Fruit fly (Drosophila melanogaster) whole organism, embryonic: ENCODE results near the gene Pif1A.
A peak's percentile ranks its signal among the peaks of the same experiment; 100 is the strongest.

Source experiments
- Bdp1 ChIP-seq: fragments of 200-800 bp; sonication (Bioruptor generic); optimal IDR thresholded peaks from 3 replicates; lab custom pipeline; 2016; ENCODE audit warnings: missing biosample characterization, missing genetic modification characterization
- CG10543 ChIP-seq: fragments of 200-800 bp; sonication (Bioruptor generic); optimal IDR thresholded peaks from 3 replicates; lab custom pipeline; 2017; ENCODE audit warnings: missing biosample characterization, mild to moderate bottlenecking, missing genetic modification characterization, moderate library complexity
- CG11085 ChIP-seq: fragments of 200-800 bp; sonication (Bioruptor generic); IDR thresholded peaks from 2 replicates; pipeline ENCODE4 v1.3.6; 2022; ENCODE audit warnings: missing biosample characterization, missing genetic modification characterization
- CG13296 ChIP-seq: fragments of 200-800 bp; sonication (Bioruptor generic); optimal IDR thresholded peaks from 3 replicates; lab custom pipeline; 2018; ENCODE audit warnings: missing biosample characterization, mild to moderate bottlenecking, missing genetic modification characterization
- CG14860 ChIP-seq: fragments of 200-800 bp; sonication (Bioruptor generic); IDR thresholded peaks from 3 replicates; pipeline ENCODE4 v1.3.6; 2022; ENCODE audit warnings: missing biosample characterization, missing genetic modification characterization; ENCODE audit not compliant: partially characterized antibody
- CG17186 ChIP-seq: fragments of 200-800 bp; sonication (Bioruptor generic); optimal IDR thresholded peaks from 3 replicates; lab custom pipeline; 2017; ENCODE audit warnings: missing biosample characterization, missing genetic modification reagents, missing genetic modification characterization
- CG17328 ChIP-seq: fragments of 200-800 bp; sonication (Bioruptor generic); IDR thresholded peaks from 2 replicates; pipeline ENCODE4 v1.3.6; 2022; ENCODE audit warnings: missing biosample characterization, missing genetic modification characterization
- CG17361 ChIP-seq: fragments of 200-800 bp; sonication (Bioruptor generic); IDR thresholded peaks from 3 replicates; pipeline ENCODE4 v1.3.6; 2022; ENCODE audit warnings: missing biosample characterization, missing genetic modification characterization
- CG18619 ChIP-seq: fragments of 200-800 bp; sonication (Bioruptor generic); optimal IDR thresholded peaks from 3 replicates; lab custom pipeline; 2017; ENCODE audit warnings: missing biosample characterization, mild to moderate bottlenecking, missing genetic modification characterization
- CG2116 ChIP-seq: fragments of 200-800 bp; sonication (Bioruptor generic); optimal IDR thresholded peaks from 3 replicates; lab custom pipeline; 2018; ENCODE audit warnings: missing biosample characterization, mild to moderate bottlenecking, missing genetic modification characterization
- CG2678 ChIP-seq: fragments of 200-800 bp; sonication (Bioruptor generic); optimal IDR thresholded peaks from 3 replicates; lab custom pipeline; 2019; ENCODE audit warnings: missing biosample characterization, mild to moderate bottlenecking, missing genetic modification characterization, moderate library complexity
- CG2875 ChIP-seq: fragments of 200-800 bp; sonication (Bioruptor generic); optimal IDR thresholded peaks from 2 replicates; lab custom pipeline; 2017; ENCODE audit warnings: missing biosample characterization, mild to moderate bottlenecking, missing genetic modification characterization, missing genetic modification reagents
- CG2889 ChIP-seq: fragments of 200-800 bp; sonication (Bioruptor generic); IDR thresholded peaks from 3 replicates; pipeline ENCODE4 v1.3.6; 2022; ENCODE audit warnings: missing biosample characterization, missing genetic modification characterization
- CG31224 ChIP-seq: fragments of 200-800 bp; sonication (Bioruptor generic); IDR thresholded peaks from 2 replicates; pipeline ENCODE4 v1.3.6; 2022; ENCODE audit warnings: missing biosample characterization, missing genetic modification characterization
- CG31365 ChIP-seq: fragments of 200-800 bp; sonication (Bioruptor generic); optimal IDR thresholded peaks from 2 replicates; lab custom pipeline; 2018; ENCODE audit warnings: missing biosample characterization, mild to moderate bottlenecking, missing genetic modification characterization
- CG31441 ChIP-seq: fragments of 200-800 bp; sonication (Bioruptor generic); IDR thresholded peaks from 2 replicates; pipeline ENCODE4 v1.3.6; 2022; ENCODE audit warnings: missing biosample characterization, missing genetic modification characterization
- CG34376 ChIP-seq: fragments of 200-800 bp; sonication (Bioruptor generic); optimal IDR thresholded peaks from 2 replicates; lab custom pipeline; 2018; ENCODE audit warnings: missing biosample characterization, mild to moderate bottlenecking, missing genetic modification characterization
- CG3726 ChIP-seq: fragments of 200-800 bp; sonication (Bioruptor generic); IDR thresholded peaks from 3 replicates; pipeline ENCODE4, ENCODE4 v1.3.6; 2022; ENCODE audit warnings: missing biosample characterization, missing genetic modification characterization
- CG43689 ChIP-seq: fragments of 200-800 bp; sonication (Bioruptor generic); IDR thresholded peaks from 2 replicates; pipeline ENCODE4 v1.3.6; 2022; ENCODE audit warnings: missing biosample characterization, missing genetic modification characterization
- CG5245 ChIP-seq: fragments of 200-800 bp; sonication (Bioruptor generic); optimal IDR thresholded peaks from 3 replicates; lab custom pipeline; 2016; ENCODE audit warnings: missing biosample characterization, missing genetic modification characterization
- CG6765 ChIP-seq: fragments of 200-800 bp; sonication (Bioruptor generic); optimal IDR thresholded peaks from 3 replicates; lab custom pipeline; 2017; ENCODE audit warnings: missing biosample characterization, mild to moderate bottlenecking, missing genetic modification characterization
- CG7839 ChIP-seq: fragments of 200-800 bp; sonication (Bioruptor generic); optimal IDR thresholded peaks from 3 replicates; lab custom pipeline; 2018; ENCODE audit warnings: missing biosample characterization, mild to moderate bottlenecking, missing genetic modification characterization, moderate library complexity
- CHES-1-like ChIP-seq: fragments of 200-800 bp; sonication (Bioruptor generic); optimal IDR thresholded peaks from 2 replicates; lab custom pipeline; 2016; ENCODE audit warnings: missing biosample characterization, missing genetic modification characterization
- Dbx ChIP-seq: fragments of 200-800 bp; sonication (Bioruptor generic); IDR thresholded peaks from 3 replicates; pipeline ENCODE4 v1.3.6; 2022; ENCODE audit warnings: missing biosample characterization, missing genetic modification characterization
- Dfd ChIP-seq, 2 experiments: fragments of >200 bp; optimal IDR thresholded peaks; 2 replicates each; lab custom pipeline; 2017; ENCODE audit warnings: missing biosample characterization in 2 of 2, missing genetic modification characterization in 2 of 2
- H2.0 ChIP-seq: fragments of 200-800 bp; sonication (Bioruptor generic); IDR thresholded peaks from 2 replicates; pipeline ENCODE4 v1.3.6; 2022; ENCODE audit warnings: missing biosample characterization, missing genetic modification characterization
- Hand ChIP-seq: fragments of 200-800 bp; sonication (Bioruptor generic); optimal IDR thresholded peaks from 2 replicates; lab custom pipeline; 2017; ENCODE audit warnings: mild to moderate bottlenecking, missing biosample characterization, missing genetic modification reagents, missing genetic modification characterization
- Hey ChIP-seq: fragments of 200-800 bp; sonication (Bioruptor generic); optimal IDR thresholded peaks from 3 replicates; lab custom pipeline; 2018; ENCODE audit warnings: missing biosample characterization, mild to moderate bottlenecking, missing genetic modification characterization
- NC2β ChIP-seq: fragments of 200-800 bp; sonication (Bioruptor generic); optimal IDR thresholded peaks from 2 replicates; lab custom pipeline; 2016; ENCODE audit warnings: missing biosample characterization, missing genetic modification characterization
- Neu2 ChIP-seq: fragments of 200-800 bp; sonication (Bioruptor generic); optimal IDR thresholded peaks from 3 replicates; lab custom pipeline; 2016; ENCODE audit warnings: missing biosample characterization, missing genetic modification characterization, borderline replicate concordance
- Ptx1 ChIP-seq: fragments of 200-800 bp; sonication (Bioruptor generic); IDR thresholded peaks from 2 replicates; pipeline ENCODE4 v1.3.6; 2022; ENCODE audit warnings: missing biosample characterization, missing genetic modification characterization
- Rfx ChIP-seq: fragments of 200-800 bp; sonication (Bioruptor generic); IDR thresholded peaks from 2 replicates; pipeline ENCODE4 v1.3.6; 2022; ENCODE audit warnings: missing biosample characterization, missing genetic modification characterization
- Taf1 ChIP-seq: fragments of 200-800 bp; sonication (Bioruptor generic); IDR thresholded peaks from 2 replicates; pipeline ENCODE4 v1.3.6; 2022; ENCODE audit warnings: missing biosample characterization, missing genetic modification characterization
- cad ChIP-seq: fragments of >200 bp; optimal IDR thresholded peaks from 2 replicates; lab custom pipeline; 2017; ENCODE audit warnings: missing biosample characterization, missing genetic modification characterization
- disco-r ChIP-seq: fragments of 200-800 bp; sonication (Bioruptor generic); optimal IDR thresholded peaks from 2 replicates; lab custom pipeline; 2016; ENCODE audit warnings: missing biosample characterization, missing genetic modification characterization
- emc ChIP-seq: fragments of 200-800 bp; sonication (Bioruptor generic); optimal IDR thresholded peaks from 2 replicates; lab custom pipeline; 2016; ENCODE audit warnings: missing biosample characterization, missing genetic modification characterization
- fd3F ChIP-seq: fragments of 200-800 bp; sonication (Bioruptor generic); optimal IDR thresholded peaks from 2 replicates; lab custom pipeline; 2018; ENCODE audit warnings: missing biosample characterization, mild to moderate bottlenecking, missing genetic modification characterization, moderate library complexity
- gcm ChIP-seq: fragments of 200-800 bp; sonication (Bioruptor generic); optimal IDR thresholded peaks from 2 replicates; lab custom pipeline; 2019; ENCODE audit warnings: missing biosample characterization, mild to moderate bottlenecking, missing genetic modification characterization, moderate library complexity
- h ChIP-seq: fragments of >200 bp; optimal IDR thresholded peaks from 2 replicates; lab custom pipeline; 2017
- hbn ChIP-seq: fragments of 200-800 bp; sonication (Bioruptor generic); IDR thresholded peaks from 2 replicates; pipeline ENCODE4 v1.3.6; 2022; ENCODE audit warnings: missing biosample characterization, missing genetic modification characterization; ENCODE audit not compliant: partially characterized antibody
- her ChIP-seq: fragments of 200-800 bp; sonication (Bioruptor generic); optimal IDR thresholded peaks from 2 replicates; lab custom pipeline; 2016; ENCODE audit warnings: missing biosample characterization, missing genetic modification characterization
- jumu ChIP-seq: fragments of 200-800 bp; sonication (Bioruptor generic); optimal IDR thresholded peaks from 3 replicates; lab custom pipeline; 2016; ENCODE audit warnings: missing biosample characterization, missing genetic modification characterization
- klu ChIP-seq: fragments of 200-800 bp; sonication (Bioruptor generic); IDR thresholded peaks from 2 replicates; pipeline ENCODE4 v1.3.6; 2022; ENCODE audit warnings: missing biosample characterization, missing genetic modification characterization
- mam ChIP-seq: fragments of 200-800 bp; sonication (Bioruptor generic); optimal IDR thresholded peaks from 3 replicates; lab custom pipeline; 2016; ENCODE audit warnings: missing biosample characterization, missing genetic modification characterization
- pum ChIP-seq: fragments of 200-800 bp; sonication (Bioruptor generic); optimal IDR thresholded peaks from 2 replicates; lab custom pipeline; 2016; ENCODE audit warnings: missing biosample characterization, missing genetic modification characterization
- sens ChIP-seq: fragments of 200-800 bp; sonication (Bioruptor generic); peaks from one replicate; lab custom pipeline; 2016; ENCODE audit warnings: missing biosample characterization, missing genetic modification characterization
- stwl ChIP-seq: fragments of 200-800 bp; sonication (Bioruptor generic); optimal IDR thresholded peaks from 3 replicates; lab custom pipeline; 2018; ENCODE audit warnings: missing biosample characterization, mild to moderate bottlenecking, missing genetic modification characterization, moderate library complexity
- usp ChIP-seq: fragments of >200 bp; optimal IDR thresholded peaks from 2 replicates; lab custom pipeline; 2017; ENCODE audit warnings: missing biosample characterization, missing genetic modification characterization
- wor ChIP-seq: fragments of 200-800 bp; sonication (Bioruptor generic); IDR thresholded peaks from 2 replicates; pipeline ENCODE4 v1.3.6; 2022; ENCODE audit warnings: missing biosample characterization, missing genetic modification characterization
- z ChIP-seq: fragments of 200-800 bp; sonication (Bioruptor generic); IDR thresholded peaks from 3 replicates; pipeline ENCODE4 v1.3.6; 2022; ENCODE audit warnings: missing biosample characterization, missing genetic modification characterization

The Pif1A gene

DNA sequence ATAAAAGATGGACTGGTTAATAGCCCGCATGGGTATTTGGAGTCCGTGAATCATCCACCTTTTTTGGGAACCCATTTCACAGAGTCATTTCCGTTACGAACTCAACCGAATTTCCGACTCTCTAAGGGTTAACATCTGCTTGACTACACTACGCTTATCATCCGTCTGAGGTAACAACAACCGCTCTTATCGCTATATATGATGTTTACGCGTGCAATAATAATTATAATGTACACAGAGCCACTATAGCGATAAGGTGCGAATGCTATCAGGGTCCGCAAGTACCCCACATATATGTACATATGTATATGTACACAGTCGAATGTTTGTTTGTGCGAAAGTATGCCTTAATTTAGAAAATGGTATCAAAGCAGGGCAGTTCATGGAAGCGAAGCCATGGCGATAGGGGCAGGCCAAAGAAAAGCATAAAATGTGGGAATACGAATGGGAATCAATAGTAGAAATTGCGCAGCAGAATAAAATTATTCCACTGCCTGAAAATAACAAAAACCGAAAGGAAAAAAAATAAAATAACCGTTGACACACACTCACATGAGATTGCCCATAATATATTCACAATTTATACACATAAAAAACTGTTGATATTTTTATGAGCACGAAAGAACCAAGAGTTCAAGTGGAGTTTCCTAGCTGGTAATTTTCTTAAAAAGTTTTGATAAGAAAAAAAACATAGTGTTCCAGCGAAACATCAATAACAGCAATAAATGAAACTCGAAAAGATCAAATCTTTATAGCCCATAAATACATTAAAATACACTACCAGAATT lies 9.6 kb upstream of the Pif1A start (continued):
- TF ChIP-seq CG17186 (GFP tag; lab: Kevin White, UChicago) (peak; percentile 67), Neu2 (GFP tag; lab: Kevin White, UChicago) (no peak), emc (GFP tag; lab: Kevin White, UChicago) (peak; percentile 25), jumu (GFP tag; lab: Kevin White, UChicago) (peak; percentile 38), CG43689 (GFP tag; lab: Robert Waterston, UW) (no peak), CG31224 (GFP tag; lab: Robert Waterston, UW) (peak; percentile 64), CG13296 (GFP tag; lab: Kevin White, UChicago) (peak; percentile 94), Dfd (GFP tag; optimal IDR thresholded peaks at IDR 0.05; lab: Kevin White, UChicago) (no peak), CG34376 (GFP tag; lab: Kevin White, UChicago) (peak; percentile 99), Hey (tag; lab: Kevin White, UChicago) (peak; percentile 97), hbn (GFP tag; lab: Robert Waterston, UW) (no peak), CHES-1-like (GFP tag; lab: Kevin White, UChicago) (peak; percentile 67), CG11085 (GFP tag; lab: Robert Waterston, UW) (peak; percentile 30; the same call in 1 of the 2 replicates), her (GFP tag; lab: Kevin White, UChicago) (peak; percentile 78), CG18619 (GFP tag; lab: Kevin White, UChicago) (peak; percentile 90), NC2β (peak; percentile 86), CG2875 (peak; percentile 93), Rfx (GFP tag; lab: Robert Waterston, UW) (peak; percentile 74), cad (no peak), h (lab: Kevin White, UChicago) (no peak), CG2116 (GFP tag; lab: Kevin White, UChicago) (peak; percentile 52), Dbx (peak; percentile 74), z (GFP tag; lab: Robert Waterston, UW) (peak; percentile 63; the same call in 1 of the 3 replicates), H2.0 (peak; percentile 36; the same call in 1 of the 2 replicates), pum (GFP tag; lab: Kevin White, UChicago) (peak; percentile 23), CG3726 (GFP tag; lab: Robert Waterston, UW) (peak; percentile 31; the same call in 1 of the 3 replicates), klu (GFP tag; lab: Robert Waterston, UW) (peak; percentile 31; the same call in 1 of the 2 replicates), usp (GFP tag; lab: Kevin White, UChicago) (no peak), Ptx1 (peak; percentile 77), Bdp1 (peak; percentile 82), CG2678 (tag; lab: Kevin White, UChicago) (peak; percentile 82), CG17328 (GFP tag; lab: Robert Waterston, UW) (peak; percentile 79), sens (GFP tag; lab: Kevin White, UChicago) (peak; percentile 92), wor (GFP tag; lab: Robert Waterston, UW) (0 out of 2 replicates have a peak, but pooled peaks have one; percentile 11), mam (GFP tag; lab: Kevin White, UChicago) (peak; percentile 69), CG31365 (tag; lab: Kevin White, UChicago) (peak; percentile 91), disco-r (peak; percentile 80), CG31441 (GFP tag; lab: Robert Waterston, UW) (peak; percentile 14; the same call in 1 of the 2 replicates), Hand (peak; percentile 85), CG14860 (no peak), fd3F (GFP tag; lab: Kevin White, UChicago) (peak; percentile 68), Taf1 (GFP tag; lab: Robert Waterston, UW) (0 out of 2 replicates have a peak, but pooled peaks have one; percentile 44), CG10543 (peak; percentile 98), CG5245 (GFP tag; lab: Kevin White, UChicago) (peak; percentile 17), CG2889 (peak; percentile 43; the same call in 2 of the 3 replicates), gcm (GFP tag; lab: Kevin White, UChicago) (peak; percentile 94), CG6765 (GFP tag; lab: Kevin White, UChicago) (peak; percentile 84), stwl (peak; percentile 3), CG7839 (peak; percentile 75), CG17361 (no peak; the same call in 2 of the 3 replicates)
